Worm (Caenorhabditis elegans): Measurements from ENCODE around the gene C54D10.4.

DNA sequence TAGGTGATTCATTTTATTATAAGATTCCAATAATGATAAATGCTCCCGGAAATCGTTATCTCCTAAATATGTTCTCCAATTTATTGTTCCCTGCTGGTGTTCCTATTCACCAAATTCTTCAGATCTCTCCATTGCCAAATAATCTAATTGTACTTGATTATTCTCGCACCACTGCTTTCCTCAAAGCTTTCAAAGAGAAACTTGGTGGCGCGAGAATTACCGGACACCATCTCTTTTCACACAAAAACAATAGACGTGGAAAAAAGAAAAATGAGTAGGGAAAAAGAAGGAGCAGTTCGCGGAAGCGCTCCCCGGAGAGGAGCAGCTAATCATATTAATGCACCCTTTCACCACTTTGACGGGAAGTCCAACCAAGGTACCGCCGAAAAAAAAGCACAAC, 617 bp upstream of the C54D10.4 start:
- no peak for TF ChIP-seq pes-1 (GFP tag; IDR thresholded peaks at IDR 0.05)
- TF ChIP-seq ama-1 (optimal IDR thresholded peaks at IDR 0.05): no peak
- TF ChIP-seq scrt-1 (GFP tag; IDR thresholded peaks at IDR 0.05): no peak
- no peak for TF ChIP-seq hmg-4 (GFP tag; optimal IDR thresholded peaks at IDR 0.05)
- TF ChIP-seq tbx-11 (GFP tag; IDR thresholded peaks at IDR 0.05): no peak
- TF ChIP-seq ceh-36 (tag; optimal IDR thresholded peaks at IDR 0.05): no peak
- TF ChIP-seq ets-7 (tag; optimal IDR thresholded peaks at IDR 0.05): no peak
- TF ChIP-seq tra-4 (tag; optimal IDR thresholded peaks at IDR 0.05): no peak
- TF ChIP-seq hmbx-1 (tag; optimal IDR thresholded peaks at IDR 0.05): no peak
- TF ChIP-seq ceh-13 (GFP tag; optimal IDR thresholded peaks at IDR 0.05): no peak
- no peak for TF ChIP-seq flt-1 (GFP tag; IDR thresholded peaks at IDR 0.05)

Data from whole organism, early embryonic.